Fruit fly (Drosophila melanogaster): ENCODE measurements around the gene CG1105.

CG1105 gene

dm6 chr3R:7076293-7076981 is 9.5 kb upstream of the CG1105 start (continued):
- TF ChIP-seq pum (GFP tag; optimal IDR thresholded peaks at IDR 0.05) (no peak), Camta (GFP tag; optimal IDR thresholded peaks at IDR 0.05) (no peak), CG12071 (GFP tag; optimal IDR thresholded peaks at IDR 0.05) (no peak), unpg (GFP tag; optimal IDR thresholded peaks at IDR 0.05) (peak; percentile 14), pfk (GFP tag; optimal IDR thresholded peaks at IDR 0.05) (peak; percentile 24), mirr (GFP tag; optimal IDR thresholded peaks at IDR 0.05) (no peak), CG18619 (GFP tag; optimal IDR thresholded peaks at IDR 0.05) (no peak), Jarid2 (GFP tag; optimal IDR thresholded peaks at IDR 0.05) (no peak), CG4707 (GFP tag; optimal IDR thresholded peaks at IDR 0.05) (peak; percentile 89), CG1233 (GFP tag; optimal IDR thresholded peaks at IDR 0.05) (no peak), CG33213 (GFP tag; optimal IDR thresholded peaks at IDR 0.05) (no peak), vnd (GFP tag; IDR thresholded peaks at IDR 0.05; ENCODE audit: partially characterized antibody) (no peak), CG13894 (tag; optimal IDR thresholded peaks at IDR 0.05) (no peak), CG6654 (GFP tag; optimal IDR thresholded peaks at IDR 0.05) (no peak), nerfin-2 (GFP tag; IDR thresholded peaks at IDR 0.05; ENCODE audit: partially characterized antibody) (no peak), slbo (GFP tag; IDR thresholded peaks at IDR 0.05) (no peak), CG15269 (tag; optimal IDR thresholded peaks at IDR 0.05) (no peak), gfzf (GFP tag; optimal IDR thresholded peaks at IDR 0.05) (no peak), zfh1 (GFP tag; IDR thresholded peaks at IDR 0.05) (0 out of 3 replicates have a peak, but pooled peaks have one; percentile 23), CG16815 (GFP tag; optimal IDR thresholded peaks at IDR 0.05) (no peak), pzg (GFP tag; optimal IDR thresholded peaks at IDR 0.05) (no peak), bigmax (GFP tag; optimal IDR thresholded peaks at IDR 0.05) (no peak), CG4854 (GFP tag; optimal IDR thresholded peaks at IDR 0.05) (no peak), HLH3B (GFP tag; IDR thresholded peaks at IDR 0.05) (no peak), CG6791 (GFP tag; IDR thresholded peaks at IDR 0.05; ENCODE audit: partially characterized antibody) (no peak), gem (tag; optimal IDR thresholded peaks at IDR 0.05) (peak; percentile 23), fd96Cb (tag; optimal IDR thresholded peaks at IDR 0.05) (no peak), D (optimal IDR thresholded peaks at IDR 0.05) (no peak), D (GFP tag; optimal IDR thresholded peaks at IDR 0.05) (no peak), CG6683 (GFP tag; optimal IDR thresholded peaks at IDR 0.05) (no peak), Med (GFP tag) (peak; percentile 80), btn (GFP tag; optimal IDR thresholded peaks at IDR 0.05) (no peak), CG17385 (GFP tag; optimal IDR thresholded peaks at IDR 0.05) (no peak), Doc2 (GFP tag; IDR thresholded peaks at IDR 0.05) (no peak), CG17802 (tag; optimal IDR thresholded peaks at IDR 0.05) (no peak), nom (GFP tag; optimal IDR thresholded peaks at IDR 0.05) (no peak), Max (GFP tag; optimal IDR thresholded peaks at IDR 0.05) (no peak)

- peak; percentile 48 for TF ChIP-seq Elba2 (GFP tag; optimal IDR thresholded peaks at IDR 0.05)
- no peak for TF ChIP-seq row (GFP tag; IDR thresholded peaks at IDR 0.05)
- TF ChIP-seq CG8924 (tag; optimal IDR thresholded peaks at IDR 0.05), result peak; percentile 91
- peak; percentile 88 for TF ChIP-seq CG12744 (GFP tag; optimal IDR thresholded peaks at IDR 0.05)
- TF ChIP-seq TFAM (GFP tag; optimal IDR thresholded peaks at IDR 0.05), result peak; percentile 52
- peak; percentile 76 for TF ChIP-seq da (GFP tag; optimal IDR thresholded peaks at IDR 0.05)
- peak; percentile 64 for TF ChIP-seq schlank (tag; optimal IDR thresholded peaks at IDR 0.05)
- TF ChIP-seq CG10147 (GFP tag; optimal IDR thresholded peaks at IDR 0.05), result peak; percentile 92
- peak; percentile 88 for TF ChIP-seq chn (GFP tag; optimal IDR thresholded peaks at IDR 0.05)
- TF ChIP-seq Neu2 (GFP tag; optimal IDR thresholded peaks at IDR 0.05; ENCODE audit: borderline replicate concordance), result peak; percentile 79
- peak; percentile 58 for TF ChIP-seq disco-r (GFP tag; optimal IDR thresholded peaks at IDR 0.05)
- peak; percentile 89 for TF ChIP-seq CG1792 (GFP tag; optimal IDR thresholded peaks at IDR 0.05)
- TF ChIP-seq dm (GFP tag; optimal IDR thresholded peaks at IDR 0.05), result peak; percentile 82
- peak; percentile 77 for TF ChIP-seq CrebB (tag; optimal IDR thresholded peaks at IDR 0.05)
- TF ChIP-seq Ets97D (GFP tag; optimal IDR thresholded peaks at IDR 0.05), result peak; percentile 71
These were observed 8.8 kb upstream of the CG1105 start for dm6 chr3R:7075712-7076183.
